Worm (Caenorhabditis elegans): ENCODE data around the gene atgp-1.

Gene atgp-1

ce11 chrIV:17287908-17288675, 18.9 kb downstream of the atgp-1 start, which contains the start of gene zipt-7.1:
zipt-7.1 (minus strand) TSS chrIV:17288139.
- TF ChIP-seq sem-4 (tag; optimal IDR thresholded peaks at IDR 0.05) (no peak), elt-1 (tag; optimal IDR thresholded peaks at IDR 0.05) (no peak), nhr-129 (tag; optimal IDR thresholded peaks at IDR 0.05) (peak; percentile 55), sma-3 (GFP tag; optimal IDR thresholded peaks at IDR 0.05) (no peak)

- TF ChIP-seq unc-55 (GFP tag; optimal IDR thresholded peaks at IDR 0.05) (peak; percentile 4), nhr-77 (tag; optimal IDR thresholded peaks at IDR 0.05) (no peak), nhr-12 (tag; optimal IDR thresholded peaks at IDR 0.05) (no peak)
Measured at ce11 chrIV:17291629-17292199, 22.6 kb downstream of the atgp-1 start, which contains the start of the genes T28F3.11 and slc-17.4. T28F3.11 (minus strand) TSS chrIV:17291679. slc-17.4 (minus strand) TSS chrIV:17291733.

- no peak for TF ChIP-seq F13H6.1 (tag; optimal IDR thresholded peaks at IDR 0.05)
- TF ChIP-seq fos-1 (tag; optimal IDR thresholded peaks at IDR 0.05) = peak; percentile 23
- TF ChIP-seq lin-39 (tag; optimal IDR thresholded peaks at IDR 0.05) = no peak
- TF ChIP-seq nhr-129 (tag; optimal IDR thresholded peaks at IDR 0.05) = peak; percentile 43
Measured at ce11 chrIV:17292350-17292749, 23.2 kb downstream of the atgp-1 start.

ce11 chrIV:17293068-17293467, 23.9 kb downstream of the atgp-1 start:
- TF ChIP-seq ceh-82 (tag; optimal IDR thresholded peaks at IDR 0.05) = no peak
- TF ChIP-seq unc-55 (GFP tag; optimal IDR thresholded peaks at IDR 0.05) = peak; percentile 11

- no peak for TF ChIP-seq peb-1 (tag; optimal IDR thresholded peaks at IDR 0.05)
- TF ChIP-seq unc-39 (tag; optimal IDR thresholded peaks at IDR 0.05) = no peak
- TF ChIP-seq unc-55 (GFP tag; optimal IDR thresholded peaks at IDR 0.05) = peak; percentile 72
- peak; percentile 20 for TF ChIP-seq nhr-129 (tag; optimal IDR thresholded peaks at IDR 0.05)
- TF ChIP-seq C34F6.9 (tag; optimal IDR thresholded peaks at IDR 0.05) = peak; percentile 69
Measured at ce11 chrIV:17293679-17294078, 24.5 kb downstream of the atgp-1 start.

- no peak for TF ChIP-seq unc-62 (GFP tag; optimal IDR thresholded peaks at IDR 0.05)
- no peak for TF ChIP-seq elt-1 (tag; optimal IDR thresholded peaks at IDR 0.05)
- TF ChIP-seq mab-5 (tag; optimal IDR thresholded peaks at IDR 0.05) = no peak
- TF ChIP-seq dmd-4 (tag; optimal IDR thresholded peaks at IDR 0.05) = no peak
- TF ChIP-seq sma-3 (GFP tag; optimal IDR thresholded peaks at IDR 0.05) = no peak
- TF ChIP-seq nhr-129 (tag; optimal IDR thresholded peaks at IDR 0.05) = no peak
- no peak for TF ChIP-seq unc-55 (GFP tag; optimal IDR thresholded peaks at IDR 0.05)
- no peak for TF ChIP-seq nhr-12 (tag; optimal IDR thresholded peaks at IDR 0.05)
- TF ChIP-seq zag-1 (tag; optimal IDR thresholded peaks at IDR 0.05) = no peak
- no peak for TF ChIP-seq ama-1 (optimal IDR thresholded peaks at IDR 0.05)
- TF ChIP-seq unc-39 (tag; optimal IDR thresholded peaks at IDR 0.05) = no peak
- no peak for TF ChIP-seq nhr-11 (tag; optimal IDR thresholded peaks at IDR 0.05)
- no peak for TF ChIP-seq Y55F3AM.14 (GFP tag; optimal IDR thresholded peaks at IDR 0.05)
- no peak for TF ChIP-seq peb-1 (tag; optimal IDR thresholded peaks at IDR 0.05)
- TF ChIP-seq fos-1 (tag; optimal IDR thresholded peaks at IDR 0.05) = no peak
- no peak for TF ChIP-seq sem-4 (tag; optimal IDR thresholded peaks at IDR 0.05)
- TF ChIP-seq ztf-1 (GFP tag; conservative IDR thresholded peaks at IDR 0.05) = no peak
- TF ChIP-seq R02D3.7 (tag; optimal IDR thresholded peaks at IDR 0.05) = no peak
Measured at ce11 chrIV:17294489-17294888, 25.3 kb downstream of the atgp-1 start, which contains the start of gene T28F3.5. T28F3.5 (plus strand) TSS chrIV:17294789.

- TF ChIP-seq fos-1 (tag; optimal IDR thresholded peaks at IDR 0.05) = no peak
- TF ChIP-seq nhr-23 (tag; optimal IDR thresholded peaks at IDR 0.05) = no peak
- no peak for TF ChIP-seq egl-27 (tag; optimal IDR thresholded peaks at IDR 0.05)
- no peak for TF ChIP-seq lin-11 (tag; optimal IDR thresholded peaks at IDR 0.05)
- no peak for TF ChIP-seq ceh-16 (tag; optimal IDR thresholded peaks at IDR 0.05)
- TF ChIP-seq C34F6.9 (tag; optimal IDR thresholded peaks at IDR 0.05) = no peak
- no peak for TF ChIP-seq gmeb-1 (tag; optimal IDR thresholded peaks at IDR 0.05)
- TF ChIP-seq lin-39 (tag; optimal IDR thresholded peaks at IDR 0.05) = no peak
- no peak for TF ChIP-seq Y55F3AM.14 (GFP tag; optimal IDR thresholded peaks at IDR 0.05)
- no peak for TF ChIP-seq blmp-1 (tag; optimal IDR thresholded peaks at IDR 0.05; ENCODE audit: insufficient read depth)
- no peak for TF ChIP-seq lin-13 (GFP tag; optimal IDR thresholded peaks at IDR 0.05)
- no peak for TF ChIP-seq skn-1 (tag; optimal IDR thresholded peaks at IDR 0.05)
- no peak for TF ChIP-seq elt-1 (tag; optimal IDR thresholded peaks at IDR 0.05)
- no peak for TF ChIP-seq aly-2 (tag; optimal IDR thresholded peaks at IDR 0.05)
- TF ChIP-seq nhr-10 (tag; optimal IDR thresholded peaks at IDR 0.05) = no peak
- no peak for TF ChIP-seq ztf-11 (tag; optimal IDR thresholded peaks at IDR 0.05)
Measured at ce11 chrIV:17301933-17302332, 32.8 kb downstream of the atgp-1 start, which contains the start of gene ifta-2. ifta-2 (minus strand) TSS chrIV:17302033.
